Worm (Caenorhabditis elegans): ENCODE data around the gene rnp-2.
A peak's percentile ranks its signal among the peaks of the same experiment; 100 is the strongest.

DNA sequence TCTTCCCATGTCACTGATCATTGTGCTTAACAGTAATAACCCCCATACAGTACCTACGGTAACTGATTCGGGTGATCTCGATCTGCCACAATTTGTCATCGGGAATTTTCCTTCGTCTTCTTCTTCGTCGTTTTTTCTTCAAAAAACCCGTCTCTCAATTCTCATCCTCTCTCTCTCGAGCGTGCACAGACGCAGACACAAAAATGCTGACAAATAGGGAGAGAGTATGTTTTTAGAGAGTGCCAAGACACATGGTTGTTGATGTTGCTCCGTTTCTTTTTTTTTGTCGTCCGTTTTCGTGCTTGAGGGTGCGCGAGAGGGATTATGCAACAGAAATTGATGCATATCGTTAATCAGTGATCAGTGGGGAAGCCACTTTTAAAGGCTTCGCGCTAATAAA, 43.5 kb downstream of the rnp-2 start:
- no peak for TF ChIP-seq nhr-76 (tag; optimal IDR thresholded peaks at IDR 0.05)
- no peak for TF ChIP-seq nhr-12 (tag; optimal IDR thresholded peaks at IDR 0.05)
- TF ChIP-seq lin-39 (tag; optimal IDR thresholded peaks at IDR 0.05), result peak; percentile 71
- no peak for TF ChIP-seq fkh-10 (GFP tag; optimal IDR thresholded peaks at IDR 0.05)
- no peak for TF ChIP-seq fos-1 (tag; optimal IDR thresholded peaks at IDR 0.05)
- TF ChIP-seq nhr-11 (tag; optimal IDR thresholded peaks at IDR 0.05), result no peak
